Worm (Caenorhabditis elegans): ENCODE measurements around the gene mob-2.

DNA sequence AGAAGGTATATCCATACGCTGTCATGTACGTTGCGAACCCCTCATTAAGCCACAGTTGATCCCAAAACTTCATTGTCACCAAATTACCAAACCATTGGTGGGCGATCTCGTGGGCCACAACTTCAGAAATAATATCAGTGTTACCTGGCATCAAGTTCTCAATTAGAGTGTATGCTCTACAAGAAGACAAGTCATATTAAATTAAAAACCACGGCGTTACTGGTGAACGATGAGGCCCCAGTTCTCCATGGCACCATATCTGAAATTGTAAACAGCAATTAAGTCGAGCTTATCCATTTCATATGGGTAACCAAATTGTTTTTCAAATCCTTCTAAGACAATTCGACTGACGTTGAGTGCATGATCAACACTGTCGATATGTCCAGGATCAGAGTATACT is 67.0 kb downstream of the mob-2 start:
- TF ChIP-seq elt-3 (tag; optimal IDR thresholded peaks at IDR 0.05): no peak
- TF ChIP-seq ztf-11 (tag; optimal IDR thresholded peaks at IDR 0.05): no peak
- TF ChIP-seq sptf-1 (tag; optimal IDR thresholded peaks at IDR 0.05): no peak
- no peak for TF ChIP-seq nhr-28 (tag; optimal IDR thresholded peaks at IDR 0.05)
- no peak for TF ChIP-seq bed-3 (GFP tag; optimal IDR thresholded peaks at IDR 0.05)
- no peak for TF ChIP-seq blmp-1 (tag; optimal IDR thresholded peaks at IDR 0.05)
- no peak for TF ChIP-seq unc-62 (GFP tag; optimal IDR thresholded peaks at IDR 0.05)
- TF ChIP-seq flh-1 (GFP tag; optimal IDR thresholded peaks at IDR 0.05): no peak
- no peak for TF ChIP-seq lsy-2 (tag; optimal IDR thresholded peaks at IDR 0.05)

Data from whole organism, mixed stage, embryonic.